Worm (Caenorhabditis elegans) whole organism, dauer: ENCODE data around the gene Y6E2A.1.
"Not testable (repeated sequence)": the region's sequence is repeated elsewhere in the genome, so short reads cannot be mapped to it uniquely, and the experiment has no call there.

Experiments used
- unc-62 ChIP-seq: sonication (generic microtip); optimal IDR thresholded peaks from 2 replicates; lab custom pipeline; 2017; ENCODE audit warnings: missing biosample characterization, missing genetic modification reagents, missing genetic modification characterization

Y6E2A.1 gene

ce11 chrV:15710401-15710800, at the start of gene Y6E2A.1:
TSS of gene Y6E2A.1 (minus strand) at chrV:15710501.
- TF ChIP-seq unc-62 (GFP tag; lab: Kevin White, UChicago): no peak

DNA sequence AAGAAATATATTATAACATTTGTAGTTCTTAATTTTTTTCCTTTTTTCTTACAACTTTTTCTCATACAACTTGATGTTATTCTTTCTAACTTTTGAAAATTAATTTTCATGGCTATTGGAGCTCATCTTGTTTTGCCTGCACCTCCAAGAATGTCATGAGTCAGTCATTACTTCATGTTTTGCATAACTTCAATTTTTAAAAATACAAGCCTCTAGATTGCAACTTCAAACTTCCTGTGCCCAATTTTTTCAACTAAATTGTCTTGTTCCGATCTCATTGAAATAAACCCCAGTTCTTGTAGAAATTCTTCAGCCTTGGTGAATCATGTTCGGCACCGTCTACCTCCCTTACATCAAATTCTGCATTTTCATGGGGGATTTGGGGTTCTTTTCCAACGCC, 48.1 kb upstream of the Y6E2A.1 start, which contains the start of gene str-9:
Gene str-9 (plus strand): TSS at position 301 of the 400 bp plus-strand sequence.
- no peak for TF ChIP-seq unc-62 (GFP tag; lab: Kevin White, UChicago)

ce11 chrV:15757645-15758044, 47.3 kb upstream of the Y6E2A.1 start:
- TF ChIP-seq unc-62 (GFP tag; lab: Kevin White, UChicago): no peak

ce11 chrV:15754731-15755130, 44.4 kb upstream of the Y6E2A.1 start, which contains the start of gene str-8:
TSS of gene str-8 (plus strand) at chrV:15755031.
- TF ChIP-seq unc-62 (GFP tag; lab: Kevin White, UChicago): not testable (repeated sequence)

DNA sequence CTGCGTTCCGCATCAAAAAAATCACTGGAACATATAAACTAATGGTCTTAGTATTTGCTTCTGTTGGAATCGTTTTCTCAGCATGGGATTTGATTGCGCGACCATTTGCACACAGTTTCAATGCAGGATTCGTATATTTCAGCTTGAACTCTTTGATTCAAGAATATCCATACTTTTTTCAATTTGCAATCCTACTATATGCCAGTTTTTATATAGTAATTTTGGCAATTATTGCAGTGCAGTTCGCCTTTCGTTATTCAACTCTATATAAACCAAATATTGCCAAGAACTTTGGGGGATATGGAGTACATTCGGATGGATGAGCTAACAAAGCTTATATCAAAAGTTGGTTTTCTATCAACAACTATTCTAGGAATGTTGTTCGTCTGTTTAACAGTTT, 42.6 kb upstream of the Y6E2A.1 start, which contains the start of gene str-5:
Gene str-5 (plus strand): TSS at position 301 of the 400 bp plus-strand sequence.
- TF ChIP-seq unc-62 (GFP tag; lab: Kevin White, UChicago): not testable (repeated sequence)

- no peak for TF ChIP-seq unc-62 (GFP tag; lab: Kevin White, UChicago)
Observed at ce11 chrV:15752049-15752448, 41.7 kb upstream of the Y6E2A.1 start, which contains the start of gene str-43. TSS of gene str-43 (minus strand) at chrV:15752149.

DNA sequence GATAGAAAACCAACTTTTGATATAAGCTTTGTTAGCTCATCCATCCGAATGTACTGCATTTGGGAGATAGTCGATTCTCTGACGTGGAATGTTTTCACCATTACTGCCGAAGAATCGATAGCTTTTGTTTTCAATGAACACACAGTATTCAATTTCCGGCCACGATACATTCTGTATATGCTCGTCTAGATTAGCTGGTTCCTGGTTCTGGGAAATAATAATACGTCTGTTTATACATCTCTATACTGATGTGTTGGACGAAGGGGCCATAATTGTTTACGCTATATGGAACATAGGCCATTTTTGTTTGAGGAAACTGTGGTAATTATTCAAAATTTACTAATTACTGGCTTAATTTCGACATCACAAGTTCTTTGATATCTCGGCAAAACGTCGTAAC, 39.8 kb upstream of the Y6E2A.1 start, which contains the start of gene str-6:
Gene str-6 (minus strand): TSS at position 101 of the 400 bp plus-strand sequence.
- TF ChIP-seq unc-62 (GFP tag; lab: Kevin White, UChicago): no peak

- TF ChIP-seq unc-62 (GFP tag; lab: Kevin White, UChicago): not testable (repeated sequence)
Observed at ce11 chrV:15748343-15748742, 38.0 kb upstream of the Y6E2A.1 start, which contains the start of gene T23D5.8. TSS of gene T23D5.8 (minus strand) at chrV:15748443.

DNA sequence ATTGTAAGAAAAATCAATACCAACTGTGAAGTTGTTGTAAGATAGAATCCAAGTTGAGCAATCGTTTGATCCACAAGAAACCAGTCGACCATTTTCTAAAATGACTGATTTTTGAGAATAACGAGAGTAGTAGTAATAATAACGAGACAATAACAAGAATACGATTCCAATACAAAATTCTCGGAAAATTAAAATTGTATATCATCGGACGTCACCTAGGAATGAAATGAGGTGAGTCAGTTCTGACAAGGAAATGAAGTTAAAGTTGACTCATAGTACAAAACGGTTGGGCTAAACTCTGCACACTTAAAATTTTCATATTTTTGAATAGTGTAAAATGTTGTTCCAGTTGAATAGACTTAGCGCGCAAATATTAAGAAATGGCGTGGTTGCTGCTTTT, 34.1 kb upstream of the Y6E2A.1 start, which contains the start of gene str-19:
Gene str-19 (minus strand): TSS at position 101 of the 400 bp plus-strand sequence.
- TF ChIP-seq unc-62 (GFP tag; lab: Kevin White, UChicago): not testable (repeated sequence)

DNA sequence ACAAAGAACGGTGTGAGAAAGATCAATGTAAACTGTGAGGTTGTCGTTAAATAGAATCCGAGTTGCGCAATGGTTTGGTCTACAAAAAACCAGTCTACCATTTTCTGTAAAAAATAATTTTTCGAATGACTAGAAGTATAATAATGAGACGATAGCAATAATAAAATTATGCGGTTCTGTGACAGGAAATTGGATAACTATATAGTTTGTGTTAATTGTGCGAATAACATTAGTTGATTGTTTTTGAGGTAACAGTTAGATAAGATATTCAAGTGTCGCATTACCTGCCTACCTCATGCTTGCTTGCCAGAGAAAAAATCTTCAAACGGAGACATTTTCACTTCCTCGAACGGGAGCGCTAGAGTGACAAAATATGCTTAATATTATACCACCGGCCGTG, 31.6 kb upstream of the Y6E2A.1 start, which contains the start of gene str-18:
Gene str-18 (minus strand): TSS at position 101 of the 400 bp plus-strand sequence.
- TF ChIP-seq unc-62 (GFP tag; lab: Kevin White, UChicago): no peak

ce11 chrV:15735720-15736119, 25.4 kb upstream of the Y6E2A.1 start, which contains the start of gene str-27:
TSS of gene str-27 (minus strand) at chrV:15735820.
- TF ChIP-seq unc-62 (GFP tag; lab: Kevin White, UChicago): no peak

DNA sequence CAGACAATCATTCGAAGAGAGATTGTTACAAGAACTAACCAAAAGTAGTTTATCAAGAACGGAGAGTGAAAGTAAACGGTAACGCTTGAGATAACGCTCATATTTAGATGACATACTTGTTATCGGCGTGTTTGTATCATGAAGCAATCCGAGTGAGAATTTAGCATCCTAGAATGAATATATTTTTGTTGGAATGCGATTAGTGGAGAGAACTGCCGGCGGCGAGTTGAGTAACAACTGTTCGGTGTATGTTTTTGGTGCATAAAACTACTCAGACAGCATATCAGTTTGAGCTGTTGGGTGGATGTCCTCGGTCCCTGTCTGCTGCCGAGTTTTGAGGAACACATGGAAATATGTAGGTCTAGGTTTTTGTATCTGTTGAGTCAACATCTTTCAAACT, 23.3 kb upstream of the Y6E2A.1 start, which contains the start of gene T23D5.3:
Gene T23D5.3 (minus strand): TSS at position 101 of the 400 bp plus-strand sequence.
- no peak for TF ChIP-seq unc-62 (GFP tag; lab: Kevin White, UChicago)

DNA sequence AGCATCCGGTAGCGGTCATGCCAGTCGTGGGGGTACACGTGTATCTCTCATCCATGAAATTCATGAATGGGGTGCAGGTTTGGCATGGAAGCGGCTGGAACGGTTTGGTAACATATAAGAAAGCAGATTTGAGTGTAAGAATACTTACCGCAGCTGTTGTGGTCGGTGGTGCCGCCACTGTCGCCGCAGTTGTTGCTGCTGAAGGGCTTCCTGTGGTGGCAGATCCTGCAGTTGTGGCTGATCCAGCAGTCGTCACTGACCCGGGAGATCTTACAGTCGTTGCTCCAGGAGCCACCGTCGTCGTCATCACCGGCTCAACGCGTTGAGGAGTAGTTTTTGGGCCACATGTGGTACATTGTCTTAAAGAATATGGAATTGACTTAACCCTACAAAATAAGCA, 22.7 kb upstream of the Y6E2A.1 start:
- no peak for TF ChIP-seq unc-62 (GFP tag; lab: Kevin White, UChicago)

ce11 chrV:15732209-15732608, 21.9 kb upstream of the Y6E2A.1 start, which contains the start of gene str-38:
TSS of gene str-38 (minus strand) at chrV:15732309.
- no peak for TF ChIP-seq unc-62 (GFP tag; lab: Kevin White, UChicago)

ce11 chrV:15730459-15730858, 20.2 kb upstream of the Y6E2A.1 start, which contains the start of gene Y6E2A.10:
TSS of gene Y6E2A.10 (minus strand) at chrV:15730559.
- no peak for TF ChIP-seq unc-62 (GFP tag; lab: Kevin White, UChicago)

- TF ChIP-seq unc-62 (GFP tag; lab: Kevin White, UChicago): no peak
Observed at ce11 chrV:15726610-15727009, 16.3 kb upstream of the Y6E2A.1 start, which contains the start of the genes irld-57 and sfxn-1.3. TSS of gene irld-57 (minus strand) at chrV:15726710. TSS of gene sfxn-1.3 (plus strand) at chrV:15726841.

DNA sequence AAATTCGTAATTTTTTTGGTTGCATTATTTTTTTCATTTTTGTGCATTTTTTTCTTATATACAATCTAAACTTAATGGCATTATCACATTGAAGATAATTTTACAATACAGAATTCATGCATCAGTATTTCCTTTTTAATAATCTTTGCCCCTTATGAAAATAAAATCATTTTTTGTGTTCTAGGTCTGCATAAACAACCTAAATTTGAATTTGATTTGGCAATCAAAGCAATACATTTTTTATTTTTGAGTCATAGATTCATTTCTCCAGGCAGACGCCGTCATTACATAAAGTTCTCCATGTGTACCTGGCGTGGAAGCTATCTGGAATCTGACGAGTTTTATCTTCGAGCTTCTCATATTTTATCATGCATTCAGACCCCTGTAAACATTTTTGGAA, 11.6 kb upstream of the Y6E2A.1 start, which contains the start of gene srh-140:
Gene srh-140 (plus strand): TSS at position 301 of the 400 bp plus-strand sequence.
- TF ChIP-seq unc-62 (GFP tag; lab: Kevin White, UChicago): no peak
